Worm (Caenorhabditis elegans): ENCODE measurements around the gene afmd-2.

DNA sequence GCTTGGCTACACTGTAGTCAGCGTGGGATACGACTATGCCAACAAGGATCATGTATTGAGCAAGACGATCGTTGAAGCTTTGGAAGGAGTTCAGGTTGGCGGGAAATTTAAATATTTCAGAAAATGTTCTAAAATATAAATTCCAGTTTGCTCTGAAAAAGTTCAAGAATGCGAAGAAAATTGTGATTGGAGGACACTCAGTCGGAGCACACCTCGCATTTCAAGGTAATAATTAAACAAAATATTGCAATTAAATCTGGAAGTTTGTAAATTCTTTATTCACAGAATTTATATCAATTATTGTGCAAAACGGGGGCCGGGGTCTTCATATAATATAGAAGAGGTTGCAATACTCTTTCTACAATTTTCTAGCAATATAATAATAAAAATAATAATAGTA, 1.0 kb downstream of the afmd-2 start:
- TF ChIP-seq nhr-23 (tag; optimal IDR thresholded peaks at IDR 0.05), result no peak
- TF ChIP-seq ztf-11 (tag; optimal IDR thresholded peaks at IDR 0.05), result no peak
- TF ChIP-seq ceh-16 (tag; optimal IDR thresholded peaks at IDR 0.05), result no peak
- TF ChIP-seq lsy-2 (tag; optimal IDR thresholded peaks at IDR 0.05), result no peak
